Fruit fly (Drosophila melanogaster): Measurements from ENCODE around the gene se.

- TF ChIP-seq Gug (GFP tag; IDR thresholded peaks at IDR 0.05) (no peak), CG16779 (tag; optimal IDR thresholded peaks at IDR 0.05) (no peak), ss (GFP tag; optimal IDR thresholded peaks at IDR 0.05) (no peak), CG11902 (GFP tag; optimal IDR thresholded peaks at IDR 0.05) (no peak), CG6792 (GFP tag; optimal IDR thresholded peaks at IDR 0.05) (no peak), CG6854 (GFP tag; optimal IDR thresholded peaks at IDR 0.05) (no peak), CG15336 (GFP tag; IDR thresholded peaks at IDR 0.05) (no peak)
Observed at dm6 chr3L:8509567-8510109, 10.7 kb upstream of the se start, which contains the start of the genes ZC3H3 and Pus7.

All from whole organism, prepupa.